Worm (Caenorhabditis elegans) whole organism, mixed stage, embryonic: ENCODE data around the gene ptb-1.
A peak's percentile ranks its signal among the peaks of the same experiment; 100 is the strongest.

Experiments used
- bed-3 ChIP-seq: fragments of 200-800 bp; sonication (Bioruptor generic); optimal IDR thresholded peaks from 3 replicates; lab custom pipeline; 2018; ENCODE audit warnings: mild to moderate bottlenecking, missing genetic modification characterization, moderate library complexity, missing compliant biosample characterization
- blmp-1 ChIP-seq: fragments of 150-350 bp; optimal IDR thresholded peaks from 2 replicates; lab custom pipeline; 2014; ENCODE audit warnings: missing biosample characterization, missing genetic modification characterization
- ceh-39 ChIP-seq: fragments of 150-350 bp; optimal IDR thresholded peaks from 2 replicates; lab custom pipeline; 2014; ENCODE audit warnings: missing biosample characterization, missing genetic modification characterization
- ceh-43 ChIP-seq: fragments of 200-800 bp; sonication (Bioruptor generic); optimal IDR thresholded peaks from 2 replicates; lab custom pipeline; 2018; ENCODE audit warnings: mild to moderate bottlenecking, missing genetic modification characterization, moderate library complexity, missing compliant biosample characterization
- ceh-83 ChIP-seq: fragments of 200-800 bp; sonication (Bioruptor generic); optimal IDR thresholded peaks from 2 replicates; lab custom pipeline; 2018; ENCODE audit warnings: mild to moderate bottlenecking, missing genetic modification characterization, missing compliant biosample characterization
- ces-1 ChIP-seq: fragments of 150-350 bp; optimal IDR thresholded peaks from 2 replicates; lab custom pipeline; 2014; ENCODE audit warnings: missing biosample characterization, missing genetic modification reagents, missing genetic modification characterization
- cnd-1 ChIP-seq: fragments of 200-800 bp; sonication (Bioruptor generic); optimal IDR thresholded peaks from 2 replicates; lab custom pipeline; 2018; ENCODE audit warnings: mild to moderate bottlenecking, missing genetic modification characterization, missing compliant biosample characterization
- elt-1 ChIP-seq: sonication (generic microtip); optimal IDR thresholded peaks from 2 replicates; lab custom pipeline; 2017; ENCODE audit warnings: missing genetic modification characterization, mild to moderate bottlenecking, missing compliant biosample characterization, antibody characterized with exemption, moderate library complexity, borderline replicate concordance; ENCODE audit not compliant: insufficient read depth
- elt-3 ChIP-seq: fragments of 150-350 bp; optimal IDR thresholded peaks from 2 replicates; lab custom pipeline; 2014; ENCODE audit warnings: missing biosample characterization, missing genetic modification characterization
- flh-1 ChIP-seq: fragments of 200-800 bp; sonication (Bioruptor generic); optimal IDR thresholded peaks from 2 replicates; lab custom pipeline; 2018; ENCODE audit warnings: mild to moderate bottlenecking, missing genetic modification characterization, moderate library complexity, missing compliant biosample characterization
- hlh-1 ChIP-seq: fragments of 150-350 bp; optimal IDR thresholded peaks from 2 replicates; lab custom pipeline; 2014; ENCODE audit warnings: missing biosample characterization, missing genetic modification reagents, missing genetic modification characterization
- lin-13 ChIP-seq: fragments of 150-350 bp; optimal IDR thresholded peaks from 2 replicates; lab custom pipeline; 2014; ENCODE audit warnings: missing biosample characterization, missing genetic modification characterization
- lin-32 ChIP-seq: fragments of 200-800 bp; sonication (Bioruptor generic); optimal IDR thresholded peaks from 2 replicates; lab custom pipeline; 2018; ENCODE audit warnings: mild to moderate bottlenecking, missing genetic modification characterization, missing compliant biosample characterization
- lsy-2 ChIP-seq: fragments of 150-350 bp; optimal IDR thresholded peaks from 2 replicates; lab custom pipeline; 2014; ENCODE audit warnings: missing biosample characterization, missing genetic modification characterization
- mep-1 ChIP-seq: fragments of 150-350 bp; optimal IDR thresholded peaks from 2 replicates; lab custom pipeline; 2017; ENCODE audit warnings: missing biosample characterization, missing genetic modification reagents, missing genetic modification characterization, inconsistent platforms
- nhr-12 ChIP-seq: fragments of 150-350 bp; optimal IDR thresholded peaks from 2 replicates; lab custom pipeline; 2014; ENCODE audit warnings: missing biosample characterization, missing genetic modification characterization
- nhr-2 ChIP-seq: fragments of 150-350 bp; optimal IDR thresholded peaks from 2 replicates; lab custom pipeline; 2014; ENCODE audit warnings: missing biosample characterization, missing genetic modification characterization
- nhr-237 ChIP-seq: fragments of 150-350 bp; optimal IDR thresholded peaks from 2 replicates; lab custom pipeline; 2014; ENCODE audit warnings: missing biosample characterization, missing genetic modification characterization
- nhr-28 ChIP-seq: fragments of 150-350 bp; optimal IDR thresholded peaks from 2 replicates; lab custom pipeline; 2014; ENCODE audit warnings: missing biosample characterization, missing genetic modification characterization
- nhr-76 ChIP-seq: sonication (generic microtip); optimal IDR thresholded peaks from 2 replicates; lab custom pipeline; 2017; ENCODE audit warnings: missing biosample characterization, missing genetic modification characterization
- pha-4 ChIP-seq: fragments of 150-350 bp; optimal IDR thresholded peaks from 2 replicates; lab custom pipeline; 2018; ENCODE audit warnings: missing biosample characterization, missing genetic modification reagents, missing genetic modification characterization
- sem-2 ChIP-seq: fragments of 200-800 bp; sonication (Bioruptor generic); optimal IDR thresholded peaks from 2 replicates; lab custom pipeline; 2018; ENCODE audit warnings: mild to moderate bottlenecking, missing genetic modification characterization, missing compliant biosample characterization
- snpc-4 ChIP-seq: fragments of 150-350 bp; optimal IDR thresholded peaks from 2 replicates; lab custom pipeline; 2014; ENCODE audit warnings: missing biosample characterization, missing genetic modification characterization
- sptf-1 ChIP-seq: sonication (generic microtip); optimal IDR thresholded peaks from 2 replicates; lab custom pipeline; 2017; ENCODE audit warnings: mild to moderate bottlenecking, missing genetic modification characterization, moderate library complexity, missing compliant biosample characterization
- tbx-8 ChIP-seq: fragments of 200-800 bp; sonication (Bioruptor generic); optimal IDR thresholded peaks from 2 replicates; lab custom pipeline; 2018; ENCODE audit warnings: mild to moderate bottlenecking, missing genetic modification characterization, moderate library complexity, missing compliant biosample characterization
- unc-120 ChIP-seq: sonication (generic microtip); optimal IDR thresholded peaks from 2 replicates; lab custom pipeline; 2017; ENCODE audit warnings: missing genetic modification characterization, missing compliant biosample characterization; ENCODE audit not compliant: poor library complexity, severe bottlenecking
- unc-39 ChIP-seq: fragments of 150-350 bp; optimal IDR thresholded peaks from 2 replicates; lab custom pipeline; 2014; ENCODE audit warnings: missing biosample characterization, missing genetic modification characterization
- unc-62 ChIP-seq: fragments of 150-350 bp; optimal IDR thresholded peaks from 2 replicates; lab custom pipeline; 2014; ENCODE audit warnings: missing biosample characterization, missing genetic modification reagents, missing genetic modification characterization
- zip-8 ChIP-seq: fragments of 150-350 bp; optimal IDR thresholded peaks from 2 replicates; lab custom pipeline; 2014; ENCODE audit warnings: missing biosample characterization, missing genetic modification characterization
- ztf-11 ChIP-seq: fragments of 150-350 bp; optimal IDR thresholded peaks from 2 replicates; lab custom pipeline; 2014; ENCODE audit warnings: missing biosample characterization, missing genetic modification characterization

Gene ptb-1

DNA sequence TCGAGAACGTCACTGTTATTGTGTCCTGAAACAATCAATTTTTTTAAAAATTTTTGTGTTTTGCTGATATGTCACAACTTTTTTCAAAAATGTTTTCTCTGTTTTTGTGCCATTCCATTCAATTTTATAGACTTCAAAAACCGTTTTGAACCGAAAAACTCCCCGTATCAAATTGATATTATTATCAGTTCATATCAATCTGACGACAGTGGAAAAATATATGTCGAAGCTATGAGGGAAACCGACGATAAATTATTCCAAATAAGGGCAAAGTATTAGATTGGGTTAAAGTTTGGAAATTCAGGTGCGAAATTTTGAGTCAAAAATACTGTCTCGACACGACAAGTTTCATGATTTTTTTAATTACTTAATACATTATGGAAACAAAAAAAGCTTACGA, 19.0 kb upstream of the ptb-1 start:
- no peak for TF ChIP-seq nhr-76
- TF ChIP-seq bed-3 = no peak
- TF ChIP-seq lsy-2 (tag; lab: Kevin White, UChicago) = no peak
- TF ChIP-seq sem-2 = no peak
- no peak for TF ChIP-seq ztf-11 (tag; lab: Kevin White, UChicago)

DNA sequence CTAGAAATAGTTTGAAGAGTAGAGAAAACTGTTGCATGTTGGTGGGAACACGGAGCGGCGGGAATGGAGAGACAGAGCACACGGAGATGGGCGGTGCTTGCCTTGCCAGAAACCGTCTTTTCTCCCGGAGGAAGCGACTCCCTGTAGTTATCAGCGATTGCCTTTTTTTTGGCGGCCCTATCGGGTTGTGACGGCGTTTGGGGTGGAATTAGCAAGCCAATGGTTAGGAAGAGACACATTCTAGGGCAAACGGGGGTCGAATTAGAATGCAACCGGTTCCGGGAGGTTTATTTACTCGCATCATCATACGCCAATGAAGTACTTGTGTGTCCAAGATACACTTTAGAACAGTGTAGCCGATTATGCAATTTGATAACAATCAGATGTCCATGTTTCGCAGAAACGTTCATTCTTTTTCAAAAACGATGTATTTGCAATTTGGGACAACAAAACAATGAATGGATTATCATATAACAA, 17.7 kb upstream of the ptb-1 start, which contains the start of gene lact-3:
TSS of gene lact-3 (minus strand) at position 51 of the 477 bp plus-strand sequence.
- TF ChIP-seq pha-4 (no peak), unc-39 (tag; lab: Kevin White, UChicago) (no peak), lin-32 (GFP tag; lab: Kevin White, UChicago) (no peak), snpc-4 (no peak), sem-2 (no peak), lin-13 (tag; lab: Kevin White, UChicago) (no peak), nhr-237 (no peak), flh-1 (no peak), elt-3 (tag; lab: Kevin White, UChicago) (no peak), mep-1 (tag; lab: Kevin White, UChicago) (no peak), tbx-8 (GFP tag; lab: Kevin White, UChicago) (no peak), nhr-2 (tag; lab: Kevin White, UChicago) (no peak), ztf-11 (tag; lab: Kevin White, UChicago) (no peak), ces-1 (GFP tag; lab: Kevin White, UChicago) (no peak), elt-1 (tag; lab: Kevin White, UChicago) (no peak), nhr-28 (tag; lab: Kevin White, UChicago) (no peak)

DNA sequence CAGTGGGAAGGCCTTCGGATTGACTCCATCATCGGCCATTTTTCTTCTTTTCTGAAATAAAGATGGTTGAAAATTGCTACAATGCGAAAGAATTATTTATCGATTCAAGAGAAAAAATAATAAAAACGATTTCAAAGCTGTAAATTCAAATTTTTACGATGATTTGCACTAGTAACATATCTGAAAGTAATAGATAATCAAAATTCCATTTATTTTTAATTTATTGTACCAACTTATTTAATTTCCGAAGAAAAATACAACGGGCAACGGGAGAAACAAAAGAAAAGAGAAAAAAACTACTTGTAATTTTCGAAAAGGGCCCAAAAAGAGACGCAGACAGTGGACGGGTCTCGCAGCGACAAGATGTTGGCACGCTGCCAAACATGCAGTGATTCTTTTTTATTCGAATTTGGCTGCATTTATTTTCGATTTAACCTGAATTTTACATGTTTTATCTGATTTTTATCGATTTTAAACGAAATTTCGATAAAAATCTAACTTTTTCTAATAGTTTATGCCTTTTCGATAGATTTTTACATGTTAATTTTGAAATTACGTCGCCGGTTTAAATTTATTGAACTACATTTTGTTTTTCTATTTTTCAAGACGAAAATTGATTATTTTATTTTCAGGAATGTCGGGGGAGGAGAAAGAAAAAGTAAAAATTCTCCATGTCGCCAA, 16.7 kb upstream of the ptb-1 start, which contains the start of the genes snu-13 and rsp-7:
TSS of gene snu-13 (minus strand) at position 51 of the 681 bp plus-strand sequence.
TSS of gene rsp-7 (plus strand) at position 631 of the 681 bp plus-strand sequence.
- TF ChIP-seq ceh-39 (tag; lab: Kevin White, UChicago) = peak; percentile 52
- TF ChIP-seq lsy-2 (tag; lab: Kevin White, UChicago) = peak; percentile 70
- TF ChIP-seq mep-1 (tag; lab: Kevin White, UChicago) = peak; percentile 87
- no peak for TF ChIP-seq sem-2
- TF ChIP-seq nhr-12 = no peak
- no peak for TF ChIP-seq ceh-83 (GFP tag; lab: Kevin White, UChicago)
- TF ChIP-seq unc-62 (GFP tag; lab: Kevin White, UChicago) = peak; percentile 31
- no peak for TF ChIP-seq elt-3 (tag; lab: Kevin White, UChicago)
- TF ChIP-seq unc-120 (tag; lab: Kevin White, UChicago) = peak; percentile 72
- TF ChIP-seq ces-1 (GFP tag; lab: Kevin White, UChicago) = peak; percentile 34
- TF ChIP-seq tbx-8 (GFP tag; lab: Kevin White, UChicago) = no peak
- TF ChIP-seq blmp-1 = no peak
- peak; percentile 69 for TF ChIP-seq nhr-237
- TF ChIP-seq lin-13 (tag; lab: Kevin White, UChicago) = peak; percentile 61
- TF ChIP-seq zip-8 (tag; lab: Kevin White, UChicago) = no peak
- peak; percentile 57 for TF ChIP-seq hlh-1 (tag; lab: Kevin White, UChicago)
- TF ChIP-seq sptf-1 (tag; lab: Kevin White, UChicago) = no peak

DNA sequence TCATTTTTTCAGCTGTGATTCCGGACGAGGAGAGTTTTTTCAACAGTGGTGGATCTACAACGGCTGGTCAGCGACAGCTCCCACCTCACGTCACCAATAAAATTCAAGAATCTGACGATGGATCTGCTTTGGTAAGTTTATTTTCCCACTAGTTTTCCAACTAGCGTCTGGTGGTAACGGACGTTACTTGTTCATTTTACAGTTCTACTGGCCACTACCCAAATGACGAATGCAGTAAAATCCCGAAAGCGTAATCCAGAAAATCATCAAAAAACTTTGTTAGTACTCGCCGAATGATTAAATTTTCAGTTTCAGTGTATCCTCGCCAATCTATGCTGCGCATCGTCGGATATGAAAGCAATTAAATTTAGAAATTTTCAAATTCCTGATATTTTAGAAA, 15.8 kb upstream of the ptb-1 start:
- no peak for TF ChIP-seq nhr-28 (tag; lab: Kevin White, UChicago)
- TF ChIP-seq ces-1 (GFP tag; lab: Kevin White, UChicago) = no peak
- no peak for TF ChIP-seq nhr-12
- TF ChIP-seq unc-39 (tag; lab: Kevin White, UChicago) = no peak
- TF ChIP-seq ztf-11 (tag; lab: Kevin White, UChicago) = no peak
- no peak for TF ChIP-seq nhr-237
- TF ChIP-seq bed-3 = no peak
- no peak for TF ChIP-seq nhr-76
- no peak for TF ChIP-seq sem-2
- no peak for TF ChIP-seq mep-1 (tag; lab: Kevin White, UChicago)
- TF ChIP-seq elt-1 (tag; lab: Kevin White, UChicago) = no peak
- TF ChIP-seq cnd-1 = no peak
- no peak for TF ChIP-seq pha-4
- TF ChIP-seq ceh-83 (GFP tag; lab: Kevin White, UChicago) = no peak
- TF ChIP-seq ceh-39 (tag; lab: Kevin White, UChicago) = no peak
- no peak for TF ChIP-seq zip-8 (tag; lab: Kevin White, UChicago)
- no peak for TF ChIP-seq lin-32 (GFP tag; lab: Kevin White, UChicago)
- TF ChIP-seq ceh-43 (GFP tag; lab: Kevin White, UChicago) = no peak
- TF ChIP-seq nhr-2 (tag; lab: Kevin White, UChicago) = no peak
